Worm (Caenorhabditis elegans) whole organism, late embryonic: ENCODE results near the gene Y50D4B.2.

ENCODE experiments used
- C38D4.7 ChIP-seq: fragments of 200-800 bp; sonication (Bioruptor generic); optimal IDR thresholded peaks from 2 replicates; lab custom pipeline; 2018; ENCODE audit warnings: mild to moderate bottlenecking, missing genetic modification characterization, moderate library complexity, missing compliant biosample characterization
- T23F11.4 ChIP-seq: fragments of 200-800 bp; sonication (Bioruptor generic); optimal IDR thresholded peaks from 2 replicates; lab custom pipeline; 2018; ENCODE audit warnings: mild to moderate bottlenecking, missing genetic modification characterization, missing compliant biosample characterization
- Y22D7AL.16 ChIP-seq: sonication (generic microtip); optimal IDR thresholded peaks from 2 replicates; lab custom pipeline; 2016; ENCODE audit warnings: missing genetic modification characterization, missing compliant biosample characterization
- ahr-1 ChIP-seq: sonication (generic microtip); optimal IDR thresholded peaks from 2 replicates; lab custom pipeline; 2016; ENCODE audit warnings: missing genetic modification characterization, missing compliant biosample characterization
- ama-1 ChIP-seq: fragments of 150-350 bp; optimal IDR thresholded peaks from 2 replicates; lab custom pipeline; 2014
- ceh-18 ChIP-seq: sonication (generic microtip); optimal IDR thresholded peaks from 2 replicates; lab custom pipeline; 2016; ENCODE audit warnings: missing genetic modification characterization, missing compliant biosample characterization
- ceh-19 ChIP-seq: fragments of 200-800 bp; sonication (Bioruptor generic); optimal IDR thresholded peaks from 2 replicates; lab custom pipeline; 2018; ENCODE audit warnings: mild to moderate bottlenecking, missing genetic modification characterization, missing compliant biosample characterization
- ceh-22 ChIP-seq: sonication (generic microtip); optimal IDR thresholded peaks from 2 replicates; lab custom pipeline; 2017; ENCODE audit warnings: missing biosample characterization, missing genetic modification characterization
- ceh-24 ChIP-seq: sonication (generic microtip); optimal IDR thresholded peaks from 2 replicates; lab custom pipeline; 2016; ENCODE audit warnings: mild to moderate bottlenecking, missing genetic modification characterization, missing compliant biosample characterization
- ceh-45 ChIP-seq: fragments of 200-800 bp; sonication (Bioruptor generic); IDR thresholded peaks from 2 replicates; pipeline ENCODE4 v1.3.6; 2022; ENCODE audit warnings: missing genetic modification reagents, missing genetic modification characterization, missing compliant biosample characterization
- ceh-48 ChIP-seq: sonication (generic microtip); optimal IDR thresholded peaks from 2 replicates; lab custom pipeline; 2016; ENCODE audit warnings: missing genetic modification characterization, inconsistent platforms, missing compliant biosample characterization
- ceh-9 ChIP-seq: sonication (generic microtip); optimal IDR thresholded peaks from 2 replicates; lab custom pipeline; 2016; ENCODE audit warnings: mild to moderate bottlenecking, missing genetic modification characterization, inconsistent platforms, missing compliant biosample characterization
- dve-1 ChIP-seq: sonication (generic microtip); optimal IDR thresholded peaks from 2 replicates; lab custom pipeline; 2017; ENCODE audit warnings: antibody characterized with exemption, mild to moderate bottlenecking, missing genetic modification characterization, missing compliant biosample characterization
- eyg-1 ChIP-seq: sonication (generic microtip); optimal IDR thresholded peaks from 2 replicates; lab custom pipeline; 2016; ENCODE audit warnings: missing genotype, missing genetic modification characterization, missing compliant biosample characterization
- fkh-6 ChIP-seq: sonication (generic microtip); optimal IDR thresholded peaks from 2 replicates; lab custom pipeline; 2016; ENCODE audit warnings: missing genetic modification characterization, missing compliant biosample characterization
- hlh-13 ChIP-seq: fragments of 200-800 bp; sonication (Bioruptor generic); optimal IDR thresholded peaks from 2 replicates; lab custom pipeline; 2018; ENCODE audit warnings: mild to moderate bottlenecking, missing genetic modification characterization, missing compliant biosample characterization
- hlh-6 ChIP-seq: sonication (generic microtip); optimal IDR thresholded peaks from 2 replicates; lab custom pipeline; 2016; ENCODE audit warnings: missing genotype, missing genetic modification characterization, missing compliant biosample characterization
- hlh-8 ChIP-seq: sonication (generic microtip); optimal IDR thresholded peaks from 2 replicates; lab custom pipeline; 2016; ENCODE audit warnings: missing genotype, missing genetic modification characterization, missing compliant biosample characterization
- lin-11 ChIP-seq: fragments of 200-800 bp; sonication (Bioruptor generic); optimal IDR thresholded peaks from 2 replicates; lab custom pipeline; 2018; ENCODE audit warnings: mild to moderate bottlenecking, missing genetic modification characterization, missing compliant biosample characterization
- nfya-1 ChIP-seq: sonication (generic microtip); optimal IDR thresholded peaks from 2 replicates; lab custom pipeline; 2017; ENCODE audit warnings: missing genetic modification characterization, mild to moderate bottlenecking, missing compliant biosample characterization, antibody characterized with exemption, moderate library complexity
- nhr-11 ChIP-seq: fragments of 150-350 bp; optimal IDR thresholded peaks from 2 replicates; lab custom pipeline; 2014; ENCODE audit warnings: missing biosample characterization, missing genetic modification characterization
- nhr-232 ChIP-seq: sonication (generic microtip); optimal IDR thresholded peaks from 2 replicates; lab custom pipeline; 2016; ENCODE audit warnings: missing genetic modification characterization, missing compliant biosample characterization
- npax-4 ChIP-seq: sonication (generic microtip); optimal IDR thresholded peaks from 2 replicates; lab custom pipeline; 2016; ENCODE audit warnings: missing genetic modification characterization, missing compliant biosample characterization
- odd-2 ChIP-seq: sonication (generic microtip); optimal IDR thresholded peaks from 2 replicates; lab custom pipeline; 2017; ENCODE audit warnings: antibody characterized with exemption, mild to moderate bottlenecking, missing genetic modification characterization, missing compliant biosample characterization
- pag-3 ChIP-seq: sonication (generic microtip); optimal IDR thresholded peaks from 2 replicates; lab custom pipeline; 2016; ENCODE audit warnings: missing compliant biosample characterization, missing genetic modification characterization, borderline replicate concordance
- pat-9 ChIP-seq: fragments of 200-800 bp; sonication (Bioruptor generic); optimal IDR thresholded peaks from 2 replicates; lab custom pipeline; 2018; ENCODE audit warnings: mild to moderate bottlenecking, missing genetic modification characterization, moderate library complexity, missing compliant biosample characterization
- pha-4 ChIP-seq: fragments of 150-350 bp; optimal IDR thresholded peaks from 2 replicates; lab custom pipeline; 2018; ENCODE audit warnings: missing biosample characterization, missing genetic modification reagents, missing genetic modification characterization
- pqm-1 ChIP-seq: sonication (generic microtip); optimal IDR thresholded peaks from 2 replicates; lab custom pipeline; 2016; ENCODE audit warnings: missing genetic modification characterization, missing compliant biosample characterization
- sdc-2 ChIP-seq: sonication (generic microtip); optimal IDR thresholded peaks from 2 replicates; lab custom pipeline; 2016; ENCODE audit warnings: missing genotype, missing genetic modification characterization, missing compliant biosample characterization
- sox-2 ChIP-seq: fragments of 200-800 bp; sonication (Bioruptor generic); IDR thresholded peaks from 2 replicates; pipeline ENCODE4 v1.3.6; 2022; ENCODE audit warnings: missing genetic modification reagents, missing genetic modification characterization, missing compliant biosample characterization
- syd-9 ChIP-seq: sonication (generic microtip); optimal IDR thresholded peaks from 2 replicates; lab custom pipeline; 2016; ENCODE audit warnings: mild to moderate bottlenecking, missing genetic modification characterization, moderate library complexity, missing compliant biosample characterization
- unc-55 ChIP-seq: sonication (generic microtip); optimal IDR thresholded peaks from 2 replicates; lab custom pipeline; 2017; ENCODE audit warnings: missing biosample characterization, missing genetic modification reagents, missing genetic modification characterization
- zip-5 ChIP-seq: sonication (generic microtip); optimal IDR thresholded peaks from 2 replicates; lab custom pipeline; 2016; ENCODE audit warnings: missing genetic modification characterization, missing compliant biosample characterization
- ztf-16 ChIP-seq: sonication (generic microtip); optimal IDR thresholded peaks from 2 replicates; lab custom pipeline; 2017; ENCODE audit warnings: missing genetic modification characterization, missing compliant biosample characterization

Gene Y50D4B.2

ce11 chrV:1133840-1134239 is 33.5 kb downstream of the Y50D4B.2 start, which contains the start of gene cpr-5:
Gene cpr-5 (minus strand): TSS chrV:1134036.
- no peak for TF ChIP-seq ceh-24
- no peak for TF ChIP-seq zip-5 (tag; lab: Kevin White, UChicago)
- no peak for TF ChIP-seq unc-55 (GFP tag; lab: Kevin White, UChicago)
- TF ChIP-seq T23F11.4 (GFP tag; lab: Kevin White, UChicago) = no peak
- no peak for TF ChIP-seq npax-4 (tag; lab: Kevin White, UChicago)
- TF ChIP-seq ceh-9 (tag; lab: Kevin White, UChicago) = no peak
- TF ChIP-seq sdc-2 (tag; lab: Kevin White, UChicago) = no peak
- TF ChIP-seq ama-1 (lab: Kevin White, UChicago) = no peak
- TF ChIP-seq pag-3 (tag; lab: Kevin White, UChicago) = no peak
- no peak for TF ChIP-seq ceh-48 (tag; lab: Kevin White, UChicago)
- TF ChIP-seq pat-9 (tag; lab: Kevin White, UChicago) = no peak

ce11 chrV:1134302-1134701 is 33.9 kb downstream of the Y50D4B.2 start, which contains the start of gene cpr-8:
Gene cpr-8 (plus strand): TSS chrV:1134602.
- TF ChIP-seq T23F11.4 (GFP tag; lab: Kevin White, UChicago) (no peak), ceh-22 (tag; lab: Kevin White, UChicago) (no peak), ceh-45 (GFP tag; lab: Robert Waterston, UW) (no peak), odd-2 (tag; lab: Kevin White, UChicago) (no peak), Y22D7AL.16 (tag; lab: Kevin White, UChicago) (no peak), pqm-1 (tag; lab: Kevin White, UChicago) (no peak), hlh-13 (GFP tag; lab: Kevin White, UChicago) (no peak), lin-11 (tag; lab: Kevin White, UChicago) (no peak), hlh-8 (tag; lab: Kevin White, UChicago) (no peak), ceh-19 (GFP tag; lab: Kevin White, UChicago) (no peak), sox-2 (GFP tag; lab: Robert Waterston, UW) (no peak), fkh-6 (tag; lab: Kevin White, UChicago) (no peak), ahr-1 (tag; lab: Kevin White, UChicago) (no peak), zip-5 (tag; lab: Kevin White, UChicago) (no peak)
- TF ChIP-seq, all 69 proteins: peak for 0

- TF ChIP-seq dve-1 (peak; percentile 76), pqm-1 (tag; lab: Kevin White, UChicago) (no peak)
Observed at ce11 chrV:1140806-1141205, 40.4 kb downstream of the Y50D4B.2 start.

DNA sequence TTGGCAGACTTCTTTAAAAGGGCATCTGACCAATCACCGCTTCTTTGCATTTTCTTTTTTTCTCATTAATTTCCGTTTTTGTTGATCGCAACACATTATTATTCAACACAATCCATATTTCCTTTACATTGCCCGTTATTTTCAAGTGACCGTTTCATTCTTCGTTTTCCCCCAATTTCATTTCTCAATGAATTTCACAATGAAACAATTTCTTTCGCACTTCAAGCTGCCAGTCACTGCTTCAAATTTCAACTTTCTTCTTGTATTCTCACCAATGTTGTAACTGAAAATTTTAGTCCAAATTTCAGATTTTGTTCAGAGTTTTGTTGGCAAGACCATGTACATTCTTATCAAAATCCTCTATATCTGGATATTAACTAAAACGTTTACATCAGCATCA is 41.1 kb downstream of the Y50D4B.2 start, which contains the start of gene cutl-22:
cutl-22 (plus strand) TSS at position 301 of the 400 bp plus-strand sequence.
- no peak for TF ChIP-seq dve-1
- no peak for TF ChIP-seq pag-3 (tag; lab: Kevin White, UChicago)
- TF ChIP-seq unc-55 (GFP tag; lab: Kevin White, UChicago) = no peak
- TF ChIP-seq C38D4.7 (GFP tag; lab: Kevin White, UChicago) = no peak
- TF ChIP-seq zip-5 (tag; lab: Kevin White, UChicago) = no peak
- no peak for TF ChIP-seq ceh-19 (GFP tag; lab: Kevin White, UChicago)
- TF ChIP-seq hlh-6 (tag; lab: Kevin White, UChicago) = no peak
- TF ChIP-seq lin-11 (tag; lab: Kevin White, UChicago) = no peak
- no peak for TF ChIP-seq ceh-18 (tag; lab: Kevin White, UChicago)
- no peak for TF ChIP-seq nfya-1 (tag; lab: Kevin White, UChicago)
- no peak for TF ChIP-seq eyg-1 (tag; lab: Kevin White, UChicago)
- TF ChIP-seq syd-9 (tag; lab: Kevin White, UChicago) = no peak
- TF ChIP-seq ceh-24 = no peak
- TF ChIP-seq nhr-11 (tag; lab: Kevin White, UChicago) = no peak
- no peak for TF ChIP-seq ztf-16 (tag; lab: Kevin White, UChicago)
- TF ChIP-seq nhr-232 (tag; lab: Kevin White, UChicago) = no peak
- no peak for TF ChIP-seq pha-4
